Worm (Caenorhabditis elegans): ENCODE measurements around the gene pigq-1.

The pigq-1 gene

DNA sequence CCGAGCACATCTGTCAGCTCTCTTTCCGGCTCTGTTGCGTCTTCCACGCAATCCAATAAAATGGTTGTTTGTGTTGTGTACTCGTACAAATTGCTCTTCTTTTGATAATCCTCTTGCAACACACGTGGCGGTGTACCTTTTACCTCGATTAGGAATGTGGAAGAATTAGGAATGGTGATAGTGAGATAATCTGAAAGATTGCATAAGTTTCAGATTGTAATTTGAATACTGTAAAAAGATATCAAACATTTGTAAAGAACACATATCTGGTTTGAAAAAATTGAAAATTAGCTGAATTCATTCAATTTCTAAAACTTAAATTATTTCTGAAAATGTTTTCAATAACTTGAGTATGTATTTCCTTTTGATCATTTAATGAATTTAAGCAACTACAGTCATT, 17.8 kb upstream of the pigq-1 start, which contains the start of gene C08F8.6:
C08F8.6 (minus strand) TSS at position 101 of the 400 bp plus-strand sequence.
- TF ChIP-seq snpc-4 (tag; optimal IDR thresholded peaks at IDR 0.05) (no peak), lsy-12 (tag; optimal IDR thresholded peaks at IDR 0.05) (no peak), egl-5 (tag; optimal IDR thresholded peaks at IDR 0.05) (no peak), pha-4 (tag; optimal IDR thresholded peaks at IDR 0.05) (no peak), pqm-1 (tag; optimal IDR thresholded peaks at IDR 0.05) (no peak), nhr-67 (tag; optimal IDR thresholded peaks at IDR 0.05) (no peak), nhr-237 (tag; optimal IDR thresholded peaks at IDR 0.05) (no peak), nhr-43 (tag; optimal IDR thresholded peaks at IDR 0.05; ENCODE audit: poor library complexity, severe bottlenecking) (no peak), elt-1 (tag; optimal IDR thresholded peaks at IDR 0.05) (no peak), unc-39 (tag; optimal IDR thresholded peaks at IDR 0.05) (no peak), ceh-16 (tag; optimal IDR thresholded peaks at IDR 0.05) (no peak), fkh-10 (GFP tag; optimal IDR thresholded peaks at IDR 0.05) (no peak), fkh-2 (tag; optimal IDR thresholded peaks at IDR 0.05) (no peak), nhr-76 (tag; optimal IDR thresholded peaks at IDR 0.05) (no peak), nfya-1 (tag; optimal IDR thresholded peaks at IDR 0.05; ENCODE audit: insufficient read depth) (no peak), nhr-25 (tag; optimal IDR thresholded peaks at IDR 0.05) (no peak)

- TF ChIP-seq snpc-4 (tag; optimal IDR thresholded peaks at IDR 0.05) (no peak), ztf-4 (tag; optimal IDR thresholded peaks at IDR 0.05) (no peak), zag-1 (tag; optimal IDR thresholded peaks at IDR 0.05) (no peak), fos-1 (tag; optimal IDR thresholded peaks at IDR 0.05) (no peak), pqm-1 (tag; optimal IDR thresholded peaks at IDR 0.05) (no peak), nhr-77 (tag; optimal IDR thresholded peaks at IDR 0.05) (no peak), sea-2 (GFP tag; optimal IDR thresholded peaks at IDR 0.05) (no peak), ama-1 (optimal IDR thresholded peaks at IDR 0.05) (no peak), nhr-25 (tag; optimal IDR thresholded peaks at IDR 0.05) (no peak), mml-1 (tag; optimal IDR thresholded peaks at IDR 0.05) (no peak), elt-2 (tag; optimal IDR thresholded peaks at IDR 0.05) (no peak), ZK546.5 (tag; optimal IDR thresholded peaks at IDR 0.05) (no peak), lsy-12 (tag; optimal IDR thresholded peaks at IDR 0.05) (no peak)
Observed at ce11 chrIV:11162451-11162850, 15.4 kb upstream of the pigq-1 start, which contains the start of gene fbxb-9. Gene fbxb-9 (minus strand): TSS chrIV:11162551.

- TF ChIP-seq snpc-4 (tag; optimal IDR thresholded peaks at IDR 0.05) = no peak
Observed at ce11 chrIV:11160707-11161106, 13.7 kb upstream of the pigq-1 start, which contains the start of gene C08F8.15. Gene C08F8.15 (minus strand): TSS chrIV:11160807.

- no peak for TF ChIP-seq nhr-77 (tag; optimal IDR thresholded peaks at IDR 0.05)
- no peak for TF ChIP-seq egl-5 (tag; optimal IDR thresholded peaks at IDR 0.05)
- TF ChIP-seq nfya-1 (tag; optimal IDR thresholded peaks at IDR 0.05; ENCODE audit: insufficient read depth) = no peak
- no peak for TF ChIP-seq ama-1 (optimal IDR thresholded peaks at IDR 0.05)
- TF ChIP-seq lin-15B (tag; optimal IDR thresholded peaks at IDR 0.05) = no peak
- no peak for TF ChIP-seq unc-39 (tag; optimal IDR thresholded peaks at IDR 0.05)
- TF ChIP-seq lsy-12 (tag; optimal IDR thresholded peaks at IDR 0.05) = no peak
- no peak for TF ChIP-seq ZK546.5 (tag; optimal IDR thresholded peaks at IDR 0.05)
Observed at ce11 chrIV:11159886-11160285, 12.8 kb upstream of the pigq-1 start, which contains the start of gene mboa-4. Gene mboa-4 (minus strand): TSS chrIV:11159986.

DNA sequence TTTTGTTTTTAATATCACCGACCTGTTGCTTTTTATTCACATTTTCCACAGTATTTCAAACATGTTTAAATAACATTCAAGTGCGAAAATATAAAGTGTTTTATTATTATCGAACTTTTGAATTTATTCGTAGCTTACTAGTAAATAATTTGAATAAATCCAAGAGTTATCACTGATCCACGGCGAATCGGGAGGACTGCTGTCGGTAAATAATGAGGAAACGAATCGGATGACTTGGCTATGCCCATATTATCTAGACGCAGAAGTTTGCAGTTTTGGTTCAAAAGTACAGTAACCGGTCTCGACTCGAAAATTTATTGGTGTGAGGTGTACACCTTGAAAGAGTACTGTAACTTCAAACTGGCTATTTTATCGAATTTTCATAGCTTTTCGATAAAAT, 9.5 kb upstream of the pigq-1 start:
- TF ChIP-seq fos-1 (tag; optimal IDR thresholded peaks at IDR 0.05) = no peak
- TF ChIP-seq sea-2 (GFP tag; optimal IDR thresholded peaks at IDR 0.05) = no peak
- TF ChIP-seq egl-5 (tag; optimal IDR thresholded peaks at IDR 0.05) = no peak
- TF ChIP-seq unc-39 (tag; optimal IDR thresholded peaks at IDR 0.05) = no peak
- TF ChIP-seq jun-1 (tag; optimal IDR thresholded peaks at IDR 0.05) = no peak
- no peak for TF ChIP-seq nhr-23 (tag; optimal IDR thresholded peaks at IDR 0.05)
- no peak for TF ChIP-seq mdl-1 (tag; optimal IDR thresholded peaks at IDR 0.05)
- no peak for TF ChIP-seq zag-1 (tag; optimal IDR thresholded peaks at IDR 0.05)
- TF ChIP-seq lin-15B (tag; optimal IDR thresholded peaks at IDR 0.05) = no peak
- TF ChIP-seq pha-4 (tag; optimal IDR thresholded peaks at IDR 0.05) = no peak
- TF ChIP-seq snpc-4 (tag; optimal IDR thresholded peaks at IDR 0.05) = no peak
- TF ChIP-seq ceh-16 (tag; optimal IDR thresholded peaks at IDR 0.05) = no peak
- TF ChIP-seq aly-2 (tag; optimal IDR thresholded peaks at IDR 0.05) = no peak
- TF ChIP-seq ceh-9 (tag; optimal IDR thresholded peaks at IDR 0.05) = no peak
- TF ChIP-seq lsy-12 (tag; optimal IDR thresholded peaks at IDR 0.05) = no peak
- TF ChIP-seq nhr-11 (tag; optimal IDR thresholded peaks at IDR 0.05) = no peak
- no peak for TF ChIP-seq egl-27 (tag; optimal IDR thresholded peaks at IDR 0.05)
- TF ChIP-seq ceh-28 (tag; optimal IDR thresholded peaks at IDR 0.05) = no peak
- no peak for TF ChIP-seq ztf-11 (tag; optimal IDR thresholded peaks at IDR 0.05)
- no peak for TF ChIP-seq fkh-10 (GFP tag; optimal IDR thresholded peaks at IDR 0.05)
